Worm (Caenorhabditis elegans): Measurements from ENCODE around the gene M02E1.1.

The M02E1.1 gene

DNA sequence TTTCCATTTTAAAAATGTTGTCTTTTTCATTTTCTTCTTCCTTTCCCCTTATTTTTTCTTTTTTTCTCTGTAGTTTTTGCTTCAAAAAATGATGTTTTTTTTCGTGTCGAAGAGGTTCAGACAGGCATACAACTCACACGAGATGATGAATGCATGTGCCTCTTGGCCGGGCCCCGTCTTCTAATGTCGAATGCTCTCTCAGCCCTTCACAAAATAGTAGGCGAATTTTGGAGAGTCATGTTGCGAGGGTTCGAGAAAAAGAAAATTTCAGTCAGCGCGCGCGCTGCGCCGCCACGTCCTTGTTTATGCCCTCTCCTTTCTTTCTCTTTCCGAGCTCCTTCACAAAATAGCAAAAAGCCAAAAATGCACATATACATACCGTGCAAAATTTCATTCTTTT is 1.9 kb upstream of the M02E1.1 start:
- TF ChIP-seq cebp-2 (GFP tag; IDR thresholded peaks at IDR 0.05) (0 out of 2 replicates have a peak, but pooled peaks have one; percentile 13), K12H6.12 (tag; optimal IDR thresholded peaks at IDR 0.05) (peak; percentile 66), F23B12.7 (tag; optimal IDR thresholded peaks at IDR 0.05; ENCODE audit: insufficient read depth) (peak; percentile 4), rpc-1 (optimal IDR thresholded peaks at IDR 0.05) (no peak), rpc-1 (tag; optimal IDR thresholded peaks at IDR 0.05) (no peak), hmg-1.2 (GFP tag; IDR thresholded peaks at IDR 0.05) (peak; percentile 69), B0035.1 (tag; optimal IDR thresholded peaks at IDR 0.05) (no peak), aptf-3 (GFP tag; IDR thresholded peaks at IDR 0.05) (no peak), dox-1 (GFP tag; IDR thresholded peaks at IDR 0.05) (0 out of 2 replicates have a peak, but pooled peaks have one; percentile 27), hsf-1 (GFP tag; IDR thresholded peaks at IDR 0.05) (peak; percentile 44; the same call in 1 of the 2 replicates), snpc-4 (GFP tag; optimal IDR thresholded peaks at IDR 0.05) (no peak), snpc-4 (tag; optimal IDR thresholded peaks at IDR 0.05) (peak in 1 of 4 experiments; percentile 4), lin-40 (tag; optimal IDR thresholded peaks at IDR 0.05) (peak; percentile 41), K11D2.4 (GFP tag; IDR thresholded peaks at IDR 0.05) (0 out of 2 replicates have a peak, but pooled peaks have one; percentile 51), akir-1 (GFP tag; optimal IDR thresholded peaks at IDR 0.05) (no peak), attf-5 (GFP tag; optimal IDR thresholded peaks at IDR 0.05) (peak; percentile 63), cebp-1 (GFP tag; IDR thresholded peaks at IDR 0.05) (no peak), cebp-1 (tag; optimal IDR thresholded peaks at IDR 0.05) (peak; percentile 66), snpc-1.1 (tag; optimal IDR thresholded peaks at IDR 0.05; ENCODE audit: insufficient read depth) (no peak), lin-35 (GFP tag; optimal IDR thresholded peaks at IDR 0.05) (peak in 1 of 3 experiments; percentile 48), mcd-1 (GFP tag; IDR thresholded peaks at IDR 0.05) (peak; percentile 31; the same call in 1 of the 2 replicates), ceh-27 (GFP tag; optimal IDR thresholded peaks at IDR 0.05) (peak; percentile 54), zfh-2 (GFP tag; conservative IDR thresholded peaks at IDR 0.05) (peak; percentile 79), hmg-20 (GFP tag; IDR thresholded peaks at IDR 0.05) (0 out of 2 replicates have a peak, but pooled peaks have one; percentile 8), chd-7 (tag; optimal IDR thresholded peaks at IDR 0.05) (no peak), lin-26 (GFP tag; IDR thresholded peaks at IDR 0.05) (no peak), snpc-1.3 (tag; optimal IDR thresholded peaks at IDR 0.05; ENCODE audit: insufficient read depth) (no peak), nhr-80 (tag; optimal IDR thresholded peaks at IDR 0.05) (peak; percentile 45), attf-3 (GFP tag; conservative IDR thresholded peaks at IDR 0.05) (peak; percentile 25; the same call in 1 of the 2 replicates)

DNA sequence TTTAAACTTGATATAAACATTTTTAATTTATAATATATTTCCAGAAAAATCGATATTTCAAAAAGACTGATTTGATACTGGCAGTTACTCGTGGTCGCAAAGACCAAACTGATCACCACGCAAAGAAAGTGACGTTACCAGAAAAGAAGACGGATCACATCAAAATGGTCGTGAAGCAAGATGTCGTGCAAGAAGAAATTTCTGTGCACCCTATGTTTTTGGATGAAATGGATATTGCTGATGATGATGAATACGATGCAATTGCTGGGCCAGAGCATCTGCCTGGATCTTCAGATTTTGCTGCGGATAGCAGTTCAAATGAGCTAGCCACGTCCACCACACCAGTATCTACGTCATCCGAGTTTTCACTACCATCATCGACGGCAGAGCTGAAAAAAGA is 2.8 kb downstream of the M02E1.1 start:
- TF ChIP-seq F33H1.4 (GFP tag; IDR thresholded peaks at IDR 0.05) = no peak
- no peak for TF ChIP-seq mxl-1 (tag; optimal IDR thresholded peaks at IDR 0.05)
- no peak for TF ChIP-seq ztf-25 (GFP tag; IDR thresholded peaks at IDR 0.05)
- TF ChIP-seq F37B4.10 (GFP tag; IDR thresholded peaks at IDR 0.05) = no peak
- no peak for TF ChIP-seq mes-4 (tag; optimal IDR thresholded peaks at IDR 0.05)
- no peak for TF ChIP-seq ama-1 (optimal IDR thresholded peaks at IDR 0.05)
- TF ChIP-seq ama-1 (GFP tag; optimal IDR thresholded peaks at IDR 0.05) = no peak
- no peak for TF ChIP-seq athp-1 (tag; optimal IDR thresholded peaks at IDR 0.05)
- no peak for TF ChIP-seq hmg-20 (GFP tag; IDR thresholded peaks at IDR 0.05)
- no peak for TF ChIP-seq C06A6.2 (GFP tag; conservative IDR thresholded peaks at IDR 0.05)
- no peak for TF ChIP-seq attf-5 (GFP tag; optimal IDR thresholded peaks at IDR 0.05)
- no peak for TF ChIP-seq snpc-3.4 (tag; optimal IDR thresholded peaks at IDR 0.05)

All from whole organism, young adult.